Fruit fly (Drosophila melanogaster) whole organism, embryonic: Measurements from ENCODE around the gene CG43680.

ENCODE experiments used
- CG10147 ChIP-seq: fragments of 200-800 bp; sonication (Bioruptor generic); optimal IDR thresholded peaks from 2 replicates; lab custom pipeline; 2019; ENCODE audit warnings: missing biosample characterization, mild to moderate bottlenecking, missing genetic modification characterization, moderate library complexity
- CG10267 ChIP-seq: fragments of 200-800 bp; sonication (Bioruptor generic); optimal IDR thresholded peaks from 2 replicates; lab custom pipeline; 2018; ENCODE audit warnings: missing biosample characterization, mild to moderate bottlenecking, missing genetic modification characterization, moderate library complexity
- CG11504 ChIP-seq: fragments of 200-800 bp; sonication (Bioruptor generic); optimal IDR thresholded peaks from 3 replicates; lab custom pipeline; 2019; ENCODE audit warnings: missing biosample characterization, mild to moderate bottlenecking, missing genetic modification characterization, moderate library complexity
- CG12155 ChIP-seq: fragments of 200-800 bp; sonication (Bioruptor generic); optimal IDR thresholded peaks from 3 replicates; lab custom pipeline; 2016; ENCODE audit warnings: missing biosample characterization, missing genetic modification characterization
- CG12391 ChIP-seq: fragments of 200-800 bp; sonication (Bioruptor generic); optimal IDR thresholded peaks from 3 replicates; lab custom pipeline; 2018; ENCODE audit warnings: missing biosample characterization, mild to moderate bottlenecking, missing genetic modification characterization, moderate library complexity
- CG13123 ChIP-seq: fragments of 200-800 bp; sonication (Bioruptor generic); optimal IDR thresholded peaks from 2 replicates; lab custom pipeline; 2016; ENCODE audit warnings: missing biosample characterization, missing genetic modification characterization
- CG13296 ChIP-seq: fragments of 200-800 bp; sonication (Bioruptor generic); optimal IDR thresholded peaks from 3 replicates; lab custom pipeline; 2018; ENCODE audit warnings: missing biosample characterization, mild to moderate bottlenecking, missing genetic modification characterization
- CG13424 ChIP-seq: fragments of 200-800 bp; sonication (Bioruptor generic); optimal IDR thresholded peaks from 2 replicates; lab custom pipeline; 2019; ENCODE audit warnings: missing biosample characterization, mild to moderate bottlenecking, missing genetic modification characterization, moderate library complexity
- CG15479 ChIP-seq: fragments of 200-800 bp; sonication (Bioruptor generic); optimal IDR thresholded peaks from 3 replicates; lab custom pipeline; 2019; ENCODE audit warnings: missing biosample characterization, mild to moderate bottlenecking, missing genetic modification characterization, moderate library complexity
- CG15696 ChIP-seq: fragments of 200-800 bp; sonication (Bioruptor generic); optimal IDR thresholded peaks from 2 replicates; lab custom pipeline; 2019; ENCODE audit warnings: missing biosample characterization, mild to moderate bottlenecking, missing genetic modification characterization, moderate library complexity
- CG1603 ChIP-seq: fragments of 200-800 bp; sonication (Bioruptor generic); optimal IDR thresholded peaks from 2 replicates; lab custom pipeline; 2019; ENCODE audit warnings: missing biosample characterization, mild to moderate bottlenecking, missing genetic modification characterization, moderate library complexity
- CG17359 ChIP-seq: fragments of 200-800 bp; sonication (Bioruptor generic); optimal IDR thresholded peaks from 3 replicates; lab custom pipeline; 2018; ENCODE audit warnings: missing biosample characterization, mild to moderate bottlenecking, missing genetic modification characterization, moderate library complexity
- CG17385 ChIP-seq: fragments of 200-800 bp; sonication (Bioruptor generic); optimal IDR thresholded peaks from 3 replicates; lab custom pipeline; 2018; ENCODE audit warnings: missing biosample characterization, mild to moderate bottlenecking, missing genetic modification characterization
- CG17829 ChIP-seq: fragments of 200-800 bp; optimal IDR thresholded peaks from 2 replicates; lab custom pipeline; 2019; ENCODE audit warnings: missing biosample characterization, mild to moderate bottlenecking, missing genetic modification characterization, moderate library complexity
- CG18262 ChIP-seq: fragments of 200-800 bp; optimal IDR thresholded peaks from 3 replicates; lab custom pipeline; 2019; ENCODE audit warnings: missing biosample characterization, mild to moderate bottlenecking, missing genetic modification characterization, moderate library complexity
- CG2199 ChIP-seq: fragments of 200-800 bp; sonication (Bioruptor generic); IDR thresholded peaks from 3 replicates; pipeline ENCODE4 v1.3.6; 2022; ENCODE audit warnings: missing biosample characterization, missing genetic modification characterization
- CG2678 ChIP-seq: fragments of 200-800 bp; sonication (Bioruptor generic); optimal IDR thresholded peaks from 3 replicates; lab custom pipeline; 2019; ENCODE audit warnings: missing biosample characterization, mild to moderate bottlenecking, missing genetic modification characterization, moderate library complexity
- CG2712 ChIP-seq: fragments of 200-800 bp; optimal IDR thresholded peaks from 3 replicates; lab custom pipeline; 2019; ENCODE audit warnings: missing biosample characterization, mild to moderate bottlenecking, missing genetic modification characterization, moderate library complexity
- CG34422 ChIP-seq: fragments of 200-800 bp; sonication (Bioruptor generic); IDR thresholded peaks from 3 replicates; pipeline ENCODE4 v1.3.6; 2022; ENCODE audit warnings: missing biosample characterization, missing genetic modification characterization
- CG4282 ChIP-seq: fragments of 200-800 bp; sonication (Bioruptor generic); optimal IDR thresholded peaks from 2 replicates; lab custom pipeline; 2016; ENCODE audit warnings: missing biosample characterization, missing genetic modification characterization
- CG5180 ChIP-seq: fragments of 200-800 bp; sonication (Bioruptor generic); optimal IDR thresholded peaks from 3 replicates; lab custom pipeline; 2017; ENCODE audit warnings: missing biosample characterization, missing genetic modification characterization, mild to moderate bottlenecking, moderate library complexity, missing genetic modification reagents
- CG6175 ChIP-seq: fragments of 200-800 bp; sonication (Bioruptor generic); IDR thresholded peaks from 3 replicates; pipeline ENCODE4 v1.3.6; 2022; ENCODE audit warnings: missing biosample characterization, missing genetic modification characterization
- CHES-1-like ChIP-seq: fragments of 200-800 bp; sonication (Bioruptor generic); optimal IDR thresholded peaks from 2 replicates; lab custom pipeline; 2016; ENCODE audit warnings: missing biosample characterization, missing genetic modification characterization
- CTCF ChIP-seq: fragments of 200-800 bp; sonication (Bioruptor generic); optimal IDR thresholded peaks from 2 replicates; lab custom pipeline; 2017; ENCODE audit warnings: missing biosample characterization, mild to moderate bottlenecking, missing genetic modification characterization, moderate library complexity
- CoRest ChIP-seq: fragments of 200-800 bp; sonication (Bioruptor generic); optimal IDR thresholded peaks from 3 replicates; lab custom pipeline; 2018; ENCODE audit warnings: missing biosample characterization, mild to moderate bottlenecking, missing genetic modification characterization, moderate library complexity
- D19A ChIP-seq: fragments of 200-800 bp; optimal IDR thresholded peaks from 3 replicates; lab custom pipeline; 2019; ENCODE audit warnings: missing biosample characterization, mild to moderate bottlenecking, missing genetic modification characterization, moderate library complexity
- Doc3 ChIP-seq: fragments of 200-800 bp; sonication (Bioruptor generic); IDR thresholded peaks from 3 replicates; pipeline ENCODE4 v1.3.6; 2022; ENCODE audit warnings: missing biosample characterization, missing genetic modification characterization; ENCODE audit not compliant: partially characterized antibody
- E2f1 ChIP-seq: fragments of 200-800 bp; sonication (Bioruptor generic); IDR thresholded peaks from 2 replicates; pipeline ENCODE4 v1.3.6; 2022; ENCODE audit warnings: missing biosample characterization, missing genetic modification characterization
- Hr51 ChIP-seq, 2 experiments: fragments of 200-800 bp; sonication (Bioruptor generic); optimal IDR thresholded peaks; 2 replicates in 1 of 2; 3 replicates in 1 of 2; lab custom pipeline; 2016 to 2018; ENCODE audit warnings: missing biosample characterization in 2 of 2, missing genetic modification characterization in 2 of 2, mild to moderate bottlenecking in 1 of 2, moderate library complexity in 1 of 2
- Hr78 ChIP-seq, 2 experiments: fragments of 200-800 bp in 1 of 2; fragments of >200 bp in 1 of 2; sonication (Bioruptor generic) in 1 of 2; optimal IDR thresholded peaks; 2 replicates each; lab custom pipeline; 2017 to 2019; ENCODE audit warnings: missing biosample characterization in 2 of 2, missing genetic modification characterization in 2 of 2, mild to moderate bottlenecking in 1 of 2, moderate library complexity in 1 of 2
- Lhr ChIP-seq: fragments of 200-800 bp; sonication (Bioruptor generic); optimal IDR thresholded peaks from 3 replicates; lab custom pipeline; 2017; ENCODE audit warnings: mild to moderate bottlenecking, missing biosample characterization, missing genetic modification reagents, missing genetic modification characterization
- Nf-YC ChIP-seq: fragments of 200-800 bp; optimal IDR thresholded peaks from 3 replicates; lab custom pipeline; 2019; ENCODE audit warnings: missing biosample characterization, mild to moderate bottlenecking, missing genetic modification characterization, moderate library complexity
- Sry-δ ChIP-seq: fragments of 200-800 bp; sonication (Bioruptor generic); optimal IDR thresholded peaks from 2 replicates; lab custom pipeline; 2016; ENCODE audit warnings: missing biosample characterization, missing genetic modification characterization
- Trl ChIP-seq, 3 experiments: fragments of >200 bp in 2 of 3; fragments of 200-800 bp in 1 of 3; sonication (Bioruptor generic) in 1 of 3; optimal IDR thresholded peaks; 2 replicates in 1 of 3; 3 replicates in 2 of 3; lab custom pipeline; 2016 to 2017; ENCODE audit warnings: missing biosample characterization in 1 of 3, missing genetic modification characterization in 1 of 3
- Xrp1 ChIP-seq: fragments of 200-800 bp; sonication (Bioruptor generic); IDR thresholded peaks from 2 replicates; pipeline ENCODE4 v1.3.6; 2022; ENCODE audit warnings: missing biosample characterization, missing genetic modification characterization
- ato ChIP-seq: fragments of 200-800 bp; sonication (Bioruptor generic); IDR thresholded peaks from 2 replicates; pipeline ENCODE4 v1.3.6; 2022; ENCODE audit warnings: missing biosample characterization, missing genetic modification characterization; ENCODE audit not compliant: partially characterized antibody
- cwo ChIP-seq: fragments of 200-800 bp; sonication (Bioruptor generic); optimal IDR thresholded peaks from 3 replicates; lab custom pipeline; 2017; ENCODE audit warnings: missing biosample characterization, missing genetic modification characterization, mild to moderate bottlenecking, moderate library complexity, missing genetic modification reagents
- eve ChIP-seq, 2 experiments: fragments of >200 bp; optimal IDR thresholded peaks; 2 replicates each; lab custom pipeline; 2017; ENCODE audit warnings: missing biosample characterization in 2 of 2, missing genetic modification characterization in 2 of 2
- gcm ChIP-seq: fragments of 200-800 bp; sonication (Bioruptor generic); optimal IDR thresholded peaks from 2 replicates; lab custom pipeline; 2019; ENCODE audit warnings: missing biosample characterization, mild to moderate bottlenecking, missing genetic modification characterization, moderate library complexity
- gsb-n ChIP-seq: fragments of 200-800 bp; sonication (Bioruptor generic); optimal IDR thresholded peaks from 3 replicates; lab custom pipeline; 2018; ENCODE audit warnings: missing biosample characterization, mild to moderate bottlenecking, missing genetic modification characterization
- pfk ChIP-seq: fragments of 200-800 bp; sonication (Bioruptor generic); optimal IDR thresholded peaks from 2 replicates; lab custom pipeline; 2018; ENCODE audit warnings: missing biosample characterization, mild to moderate bottlenecking, missing genetic modification characterization, moderate library complexity
- sima ChIP-seq: fragments of 200-800 bp; sonication (Bioruptor generic); optimal IDR thresholded peaks from 2 replicates; lab custom pipeline; 2016; ENCODE audit warnings: missing biosample characterization, missing genetic modification characterization
- slbo ChIP-seq: fragments of 200-800 bp; sonication (Bioruptor generic); IDR thresholded peaks from 2 replicates; pipeline ENCODE4 v1.3.6; 2022; ENCODE audit warnings: missing biosample characterization, missing genetic modification characterization
- slp2 ChIP-seq: fragments of 200-800 bp; sonication (Bioruptor generic); optimal IDR thresholded peaks from 2 replicates; lab custom pipeline; 2016; ENCODE audit warnings: missing biosample characterization, missing genetic modification characterization
- tup ChIP-seq: fragments of 200-800 bp; sonication (Bioruptor generic); optimal IDR thresholded peaks from 2 replicates; lab custom pipeline; 2016; ENCODE audit warnings: missing biosample characterization, mild to moderate bottlenecking, missing genetic modification characterization, moderate library complexity
- unc-4 ChIP-seq: fragments of 200-800 bp; sonication (Bioruptor generic); IDR thresholded peaks from 2 replicates; pipeline ENCODE4 v1.3.6; 2022; ENCODE audit warnings: missing biosample characterization, missing genetic modification characterization; ENCODE audit not compliant: partially characterized antibody

The CG43680 gene

dm6 chr3L:15089083-15089704 is 36.0 kb upstream of the CG43680 start (continued):
- peak; percentile 33 for TF ChIP-seq CG17829 (tag; lab: Kevin White, UChicago)
- no peak for TF ChIP-seq CG4282 (GFP tag; lab: Kevin White, UChicago)
- no peak for TF ChIP-seq ato (GFP tag; lab: Robert Waterston, UW)
- TF ChIP-seq CG13296: peak; percentile 18
- no peak for TF ChIP-seq CG2199 (GFP tag; lab: Robert Waterston, UW)
- TF ChIP-seq Hr51 (GFP tag; optimal IDR thresholded peaks at IDR 0.05; lab: Kevin White, UChicago): peak in 1 of 2 experiments; percentile 65
- TF ChIP-seq Hr78 (GFP tag; optimal IDR thresholded peaks at IDR 0.05; lab: Kevin White, UChicago): peak in 1 of 2 experiments; percentile 33
- peak; percentile 5 for TF ChIP-seq CG10147 (GFP tag; lab: Kevin White, UChicago)
- no peak for TF ChIP-seq CG12155 (GFP tag; lab: Kevin White, UChicago)
- peak; percentile 98 for TF ChIP-seq CG11504 (tag; lab: Kevin White, UChicago)
- peak; percentile 23 for TF ChIP-seq Nf-YC (tag; lab: Kevin White, UChicago)
- no peak for TF ChIP-seq slp2
- TF ChIP-seq gcm (GFP tag; lab: Kevin White, UChicago): peak; percentile 7
- TF ChIP-seq CG34422 (GFP tag; lab: Robert Waterston, UW): no peak
- TF ChIP-seq gsb-n (tag; lab: Kevin White, UChicago): peak; percentile 3
- TF ChIP-seq tup (GFP tag; lab: Kevin White, UChicago): no peak
- TF ChIP-seq CG13424 (tag; lab: Kevin White, UChicago): peak; percentile 56
- peak; percentile 55 for TF ChIP-seq CG12391 (tag; lab: Kevin White, UChicago)
- no peak for TF ChIP-seq Doc3 (GFP tag; lab: Robert Waterston, UW)
- peak; percentile 62 for TF ChIP-seq cwo (GFP tag; lab: Kevin White, UChicago)
- TF ChIP-seq CoRest (tag; lab: Kevin White, UChicago): peak; percentile 24
- peak; percentile 10 for TF ChIP-seq CG17385 (GFP tag; lab: Kevin White, UChicago)
- TF ChIP-seq D19A: peak; percentile 32
- peak; percentile 57 for TF ChIP-seq CG18262
- TF ChIP-seq CG2678: peak; percentile 60
- no peak for TF ChIP-seq sima (GFP tag; lab: Kevin White, UChicago)
- TF ChIP-seq Xrp1 (GFP tag; lab: Robert Waterston, UW): 0 out of 2 replicates have a peak, but pooled peaks have one; percentile 6

- TF ChIP-seq Lhr (GFP tag; lab: Kevin White, UChicago) (no peak), CG2199 (GFP tag; lab: Robert Waterston, UW) (peak; percentile 89; the same call in 1 of the 3 replicates), CG17359 (tag; lab: Kevin White, UChicago) (no peak), CG15479 (peak; percentile 32), Trl (optimal IDR thresholded peaks at IDR 0.05; lab: Kevin White, UChicago) (peak in 1 of 2 experiments; percentile 37), Trl (GFP tag; optimal IDR thresholded peaks at IDR 0.05; lab: Kevin White, UChicago) (no peak)
- TF ChIP-seq, all 482 proteins: peak for 3
These were observed 35.1 kb upstream of the CG43680 start for dm6 chr3L:15088285-15088684.

DNA sequence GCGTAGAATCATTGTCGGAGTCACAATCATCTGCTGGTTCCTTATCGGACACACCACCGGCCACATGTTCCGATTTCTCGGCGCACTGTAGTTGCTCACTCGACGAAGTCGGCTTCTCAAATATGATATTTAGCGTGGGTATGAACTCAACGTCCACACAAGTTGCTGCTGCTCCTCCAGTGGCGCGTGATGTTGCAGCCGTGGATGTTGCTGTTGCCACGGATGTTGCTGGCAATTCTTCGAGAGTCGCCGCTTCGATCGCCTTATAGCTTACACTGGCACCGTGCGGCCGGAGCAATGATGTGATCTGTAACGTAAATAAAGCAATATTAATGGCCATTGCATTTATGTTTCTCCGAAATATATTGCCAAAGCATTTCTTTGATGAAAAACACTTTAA is 31.1 kb upstream of the CG43680 start:
- TF ChIP-seq CG10267 (tag; lab: Kevin White, UChicago) (no peak), gcm (GFP tag; lab: Kevin White, UChicago) (no peak), E2f1 (no peak), eve (GFP tag; optimal IDR thresholded peaks at IDR 0.05; lab: Kevin White, UChicago) (no peak), Sry-δ (GFP tag; lab: Kevin White, UChicago) (no peak), CG15696 (no peak), CG6175 (GFP tag; lab: Robert Waterston, UW) (0 out of 3 replicates have a peak, but pooled peaks have one; percentile 25), CG11504 (tag; lab: Kevin White, UChicago) (peak; percentile 97), unc-4 (no peak), CG2712 (no peak), pfk (GFP tag; lab: Kevin White, UChicago) (no peak), slbo (no peak), CG1603 (tag; lab: Kevin White, UChicago) (no peak), CTCF (GFP tag; lab: Kevin White, UChicago) (no peak), CG13123 (GFP tag; lab: Kevin White, UChicago) (no peak), CG5180 (GFP tag; lab: Kevin White, UChicago) (peak; percentile 8), CHES-1-like (GFP tag; lab: Kevin White, UChicago) (no peak)
